Worm (Caenorhabditis elegans) whole organism, young adult: Measurements from ENCODE around the gene fbxa-51.

Experiments
- B0035.1 ChIP-seq: sonication (generic microtip); optimal IDR thresholded peaks from 2 replicates; lab custom pipeline; 2016; ENCODE audit warnings: missing genetic modification characterization, mild to moderate bottlenecking, missing compliant biosample characterization, missing genotype, missing genetic modification reagents
- B0261.1 ChIP-seq: sonication (generic microtip); optimal IDR thresholded peaks from 2 replicates; lab custom pipeline; 2016; ENCODE audit warnings: mild to moderate bottlenecking, missing genetic modification characterization, moderate library complexity, missing compliant biosample characterization
- F39B2.1 ChIP-seq: fragments of 200-800 bp; sonication (Bioruptor generic); IDR thresholded peaks from 2 replicates; pipeline ENCODE4 v1.3.6; 2022; ENCODE audit warnings: missing genetic modification reagents, missing genetic modification characterization, missing compliant biosample characterization
- F52B5.7 ChIP-seq: sonication (generic microtip); optimal IDR thresholded peaks from 2 replicates; lab custom pipeline; 2016; ENCODE audit warnings: mild to moderate bottlenecking, missing genetic modification characterization, missing compliant biosample characterization
- F57C9.4 ChIP-seq: sonication (generic microtip); optimal IDR thresholded peaks from 2 replicates; lab custom pipeline; 2017; ENCODE audit warnings: mild to moderate bottlenecking, missing genetic modification characterization, missing compliant biosample characterization
- Y79H2A.3 ChIP-seq: fragments of 200-800 bp; sonication (Bioruptor generic); conservative IDR thresholded peaks from 2 replicates; pipeline ENCODE4 v1.3.6; 2022; ENCODE audit warnings: missing genetic modification reagents, missing genetic modification characterization, missing compliant biosample characterization
- ZK185.1 ChIP-seq: sonication (generic microtip); optimal IDR thresholded peaks from 2 replicates; lab custom pipeline; 2016; ENCODE audit warnings: mild to moderate bottlenecking, missing genetic modification characterization, missing compliant biosample characterization; ENCODE audit not compliant: poor library complexity, severe bottlenecking
- attf-3 ChIP-seq: fragments of 200-800 bp; sonication (Bioruptor generic); conservative IDR thresholded peaks from 2 replicates; pipeline ENCODE4 v1.3.6; 2022; ENCODE audit warnings: missing genetic modification reagents, missing genetic modification characterization, missing compliant biosample characterization
- ccch-3 ChIP-seq: fragments of 200-800 bp; sonication (Bioruptor generic); optimal IDR thresholded peaks from 2 replicates; lab custom pipeline; 2018; ENCODE audit warnings: mild to moderate bottlenecking, missing genetic modification characterization, missing compliant biosample characterization
- dox-1 ChIP-seq: fragments of 200-800 bp; sonication (Bioruptor generic); IDR thresholded peaks from 2 replicates; pipeline ENCODE4 v1.3.6; 2022; ENCODE audit warnings: missing genetic modification reagents, missing genetic modification characterization, missing compliant biosample characterization
- dpff-1 ChIP-seq: sonication (generic microtip); optimal IDR thresholded peaks from 2 replicates; lab custom pipeline; 2017; ENCODE audit warnings: mild to moderate bottlenecking, missing genetic modification characterization, missing compliant biosample characterization
- dpl-1 ChIP-seq: fragments of 150-350 bp; optimal IDR thresholded peaks from 2 replicates; lab custom pipeline; 2014; ENCODE audit warnings: missing biosample characterization, missing genetic modification reagents, missing genetic modification characterization
- egrh-3 ChIP-seq: fragments of 200-800 bp; sonication (Bioruptor generic); IDR thresholded peaks from 2 replicates; pipeline ENCODE4 v1.3.6; 2022; ENCODE audit warnings: missing genetic modification reagents, missing genetic modification characterization, missing compliant biosample characterization
- gei-17 ChIP-seq: fragments of 200-800 bp; sonication (Bioruptor generic); optimal IDR thresholded peaks from 2 replicates; lab custom pipeline; 2018; ENCODE audit warnings: mild to moderate bottlenecking, missing genetic modification characterization, missing compliant biosample characterization
- hlh-12 ChIP-seq: sonication (generic microtip); optimal IDR thresholded peaks from 2 replicates; lab custom pipeline; 2016; ENCODE audit warnings: missing genetic modification characterization, missing compliant biosample characterization
- hmg-1.2 ChIP-seq: fragments of 200-800 bp; sonication (Bioruptor generic); IDR thresholded peaks from 2 replicates; pipeline ENCODE4 v1.3.6; 2022; ENCODE audit warnings: missing genetic modification reagents, missing genetic modification characterization, missing compliant biosample characterization
- lin-40 ChIP-seq: sonication (generic microtip); optimal IDR thresholded peaks from 2 replicates; lab custom pipeline; 2016; ENCODE audit warnings: missing genetic modification characterization, mild to moderate bottlenecking, missing compliant biosample characterization, missing genotype, missing genetic modification reagents
- lin-54 ChIP-seq: fragments of 200-800 bp; sonication (Bioruptor generic); optimal IDR thresholded peaks from 2 replicates; lab custom pipeline; 2018; ENCODE audit warnings: mild to moderate bottlenecking, missing genetic modification characterization, missing compliant biosample characterization
- madf-3 ChIP-seq: fragments of 200-800 bp; sonication (Bioruptor generic); IDR thresholded peaks from 2 replicates; pipeline ENCODE4 v1.3.6; 2022; ENCODE audit warnings: missing genetic modification reagents, missing genetic modification characterization, missing compliant biosample characterization
- nfya-1 ChIP-seq: sonication (generic microtip); optimal IDR thresholded peaks from 2 replicates; lab custom pipeline; 2017; ENCODE audit warnings: antibody characterized with exemption, missing compliant biosample characterization, missing genetic modification characterization, borderline replicate concordance; ENCODE audit not compliant: insufficient read depth
- nfyb-1 ChIP-seq: fragments of 200-800 bp; sonication (Bioruptor generic); IDR thresholded peaks from 2 replicates; pipeline ENCODE4 v1.3.6; 2022; ENCODE audit warnings: missing genetic modification reagents, missing genetic modification characterization, missing compliant biosample characterization
- nhr-27 ChIP-seq: fragments of 200-800 bp; sonication (Bioruptor generic); optimal IDR thresholded peaks from 2 replicates; lab custom pipeline; 2018; ENCODE audit warnings: mild to moderate bottlenecking, missing genetic modification characterization, moderate library complexity, missing compliant biosample characterization
- pbrm-1 ChIP-seq: fragments of 200-800 bp; sonication (Bioruptor generic); IDR thresholded peaks from 2 replicates; pipeline ENCODE4 v1.3.6; 2022; ENCODE audit warnings: missing genetic modification reagents, missing genetic modification characterization, missing compliant biosample characterization
- rpc-1 ChIP-seq, 2 experiments: fragments of 150-350 bp in 1 of 2; sonication (generic microtip) in 1 of 2; optimal IDR thresholded peaks; 2 replicates each; lab custom pipeline; 2014 to 2018; ENCODE audit warnings: missing biosample characterization in 1 of 2, missing genetic modification characterization in 1 of 2, missing genetic modification reagents in 1 of 2, missing genotype in 1 of 2
- snpc-1.1 ChIP-seq: sonication (generic microtip); optimal IDR thresholded peaks from 2 replicates; lab custom pipeline; 2017; ENCODE audit warnings: missing genetic modification characterization, mild to moderate bottlenecking, missing compliant biosample characterization, antibody characterized with exemption, moderate library complexity, missing genotype, missing genetic modification reagents; ENCODE audit not compliant: insufficient read depth
- snpc-4 ChIP-seq, 5 experiments: fragments of 150-350 bp in 1 of 5; sonication (generic microtip) in 4 of 5; optimal IDR thresholded peaks; 2 replicates each; lab custom pipeline; 2014 to 2018; ENCODE audit warnings: missing genetic modification characterization in 5 of 5, missing biosample characterization in 3 of 5, antibody characterized with exemption in 2 of 5, mild to moderate bottlenecking in 2 of 5, missing compliant biosample characterization in 2 of 5, missing genotype in 2 of 5, moderate library complexity in 2 of 5, missing genetic modification reagents in 1 of 5
- tbp1 ChIP-seq: fragments of 200-800 bp; sonication (Bioruptor generic); optimal IDR thresholded peaks from 2 replicates; lab custom pipeline; 2018; ENCODE audit warnings: mild to moderate bottlenecking, missing genetic modification characterization, missing compliant biosample characterization
- tlf-1 ChIP-seq: fragments of 200-800 bp; sonication (Bioruptor generic); optimal IDR thresholded peaks from 2 replicates; lab custom pipeline; 2018; ENCODE audit warnings: mild to moderate bottlenecking, missing genetic modification characterization, missing compliant biosample characterization
- zfh-2 ChIP-seq: fragments of 200-800 bp; sonication (Bioruptor generic); conservative IDR thresholded peaks from 2 replicates; pipeline ENCODE4 v1.3.6; 2022; ENCODE audit warnings: missing genetic modification reagents, missing genetic modification characterization, missing compliant biosample characterization
- zim-3 ChIP-seq: sonication (generic microtip); optimal IDR thresholded peaks from 2 replicates; lab custom pipeline; 2017; ENCODE audit warnings: mild to moderate bottlenecking, missing genetic modification characterization, moderate library complexity, missing compliant biosample characterization

The fbxa-51 gene

DNA sequence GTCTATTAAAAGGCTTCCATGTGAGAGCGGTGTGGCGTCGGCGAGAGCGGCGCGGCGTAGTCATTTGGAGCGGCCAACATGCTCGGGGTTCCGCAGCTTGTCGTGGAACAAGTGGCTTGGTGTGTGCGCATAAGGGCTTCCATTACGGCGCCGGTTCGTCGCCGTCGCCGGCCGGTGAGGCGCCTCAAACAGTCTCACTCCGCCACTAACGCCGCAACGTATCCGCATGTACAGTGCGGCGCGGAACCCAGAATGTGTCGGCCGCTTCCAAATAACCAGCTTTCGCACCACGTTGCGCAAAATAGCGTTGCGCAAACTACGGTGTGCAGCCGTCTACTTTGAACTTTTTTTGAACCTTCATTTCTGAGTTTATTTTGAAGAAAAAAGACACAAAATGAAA is 8.9 kb downstream of the fbxa-51 start:
- TF ChIP-seq attf-3 (GFP tag; lab: Robert Waterston, UW): no peak
- TF ChIP-seq zfh-2 (GFP tag; lab: Robert Waterston, UW): peak; percentile 84
- no peak for TF ChIP-seq lin-54 (GFP tag; lab: Kevin White, UChicago)
- TF ChIP-seq gei-17 (GFP tag; lab: Kevin White, UChicago): no peak
- no peak for TF ChIP-seq snpc-4 (GFP tag; optimal IDR thresholded peaks at IDR 0.05; lab: Kevin White, UChicago)
- TF ChIP-seq snpc-4 (tag; optimal IDR thresholded peaks at IDR 0.05; lab: Kevin White, UChicago): peak in 1 of 4 experiments; percentile 86
- TF ChIP-seq madf-3 (GFP tag; lab: Robert Waterston, UW): 0 out of 2 replicates have a peak, but pooled peaks have one; percentile 13
- TF ChIP-seq hmg-1.2 (GFP tag; lab: Robert Waterston, UW): 0 out of 2 replicates have a peak, but pooled peaks have one; percentile 24
- TF ChIP-seq ZK185.1: no peak
- peak; percentile 56; the same call in 1 of the 2 replicates for TF ChIP-seq egrh-3 (GFP tag; lab: Robert Waterston, UW)
- no peak for TF ChIP-seq tlf-1 (GFP tag; lab: Kevin White, UChicago)
- no peak for TF ChIP-seq F52B5.7 (tag; lab: Kevin White, UChicago)
- TF ChIP-seq snpc-1.1 (tag; lab: Kevin White, UChicago): peak; percentile 43
- no peak for TF ChIP-seq ccch-3
- TF ChIP-seq hlh-12 (tag; lab: Kevin White, UChicago): no peak
- TF ChIP-seq zim-3 (tag; lab: Kevin White, UChicago): no peak
- no peak for TF ChIP-seq B0035.1 (tag; lab: Kevin White, UChicago)
- TF ChIP-seq pbrm-1 (GFP tag; lab: Robert Waterston, UW): 0 out of 2 replicates have a peak, but pooled peaks have one; percentile 18

DNA sequence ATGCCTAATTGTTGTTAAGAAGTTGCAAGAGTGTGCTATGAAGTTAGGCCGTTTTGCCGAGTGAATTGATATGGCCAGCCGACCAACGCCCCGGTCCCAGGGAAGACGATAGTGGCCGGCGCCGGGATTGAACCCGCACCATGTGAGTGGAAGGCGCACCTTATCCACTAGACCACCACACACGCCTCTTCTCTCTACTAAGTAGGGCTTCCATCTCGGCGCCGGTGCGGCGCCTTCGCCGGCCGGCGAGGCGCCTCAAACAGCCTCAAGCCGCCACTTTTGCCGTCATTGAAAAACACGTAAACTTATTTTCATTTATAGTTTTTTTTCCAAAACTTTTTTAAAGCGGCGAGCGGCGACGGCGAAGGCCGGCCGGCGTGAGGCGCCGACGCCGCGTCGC is 16.8 kb downstream of the fbxa-51 start:
- no peak for TF ChIP-seq Y79H2A.3
- TF ChIP-seq nfya-1 (tag; lab: Kevin White, UChicago): no peak
- TF ChIP-seq rpc-1 (optimal IDR thresholded peaks at IDR 0.05; lab: Kevin White, UChicago): no peak
- TF ChIP-seq rpc-1 (tag; optimal IDR thresholded peaks at IDR 0.05; lab: Kevin White, UChicago): peak; percentile 38
- TF ChIP-seq zfh-2 (GFP tag; lab: Robert Waterston, UW): peak; percentile 83
- TF ChIP-seq tbp1: peak; percentile 53
- TF ChIP-seq B0261.1 (tag; lab: Kevin White, UChicago): peak; percentile 27
- peak; percentile 58 for TF ChIP-seq dox-1 (GFP tag; lab: Robert Waterston, UW)
- TF ChIP-seq egrh-3 (GFP tag; lab: Robert Waterston, UW): peak; percentile 52; the same call in 1 of the 2 replicates

DNA sequence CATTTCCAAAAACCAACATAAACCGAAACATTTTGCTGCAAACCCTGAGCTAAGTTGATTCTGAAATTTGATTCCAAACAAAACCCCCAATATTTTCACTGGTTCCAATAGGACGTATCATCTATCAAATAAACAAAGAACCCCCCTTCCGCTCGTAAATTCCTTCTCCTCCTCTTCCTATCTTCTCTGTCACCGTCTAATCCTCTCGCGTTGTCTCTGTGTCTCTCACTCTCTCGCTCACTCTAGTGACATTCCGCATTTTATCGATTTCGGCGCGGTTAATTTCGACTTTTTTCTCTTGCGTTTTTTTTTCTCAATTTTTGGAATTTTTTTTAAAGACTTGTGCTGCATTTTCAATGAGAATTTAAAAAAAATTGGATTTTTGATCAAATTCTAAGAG is 19.9 kb downstream of the fbxa-51 start:
- TF ChIP-seq dpff-1 (tag; lab: Kevin White, UChicago): no peak
- TF ChIP-seq hmg-1.2 (GFP tag; lab: Robert Waterston, UW): peak; percentile 80
- TF ChIP-seq nfyb-1 (GFP tag; lab: Robert Waterston, UW): 0 out of 2 replicates have a peak, but pooled peaks have one; percentile 7
- TF ChIP-seq dpl-1 (GFP tag; lab: Kevin White, UChicago): no peak
- TF ChIP-seq, all 124 proteins: peak for 2

DNA sequence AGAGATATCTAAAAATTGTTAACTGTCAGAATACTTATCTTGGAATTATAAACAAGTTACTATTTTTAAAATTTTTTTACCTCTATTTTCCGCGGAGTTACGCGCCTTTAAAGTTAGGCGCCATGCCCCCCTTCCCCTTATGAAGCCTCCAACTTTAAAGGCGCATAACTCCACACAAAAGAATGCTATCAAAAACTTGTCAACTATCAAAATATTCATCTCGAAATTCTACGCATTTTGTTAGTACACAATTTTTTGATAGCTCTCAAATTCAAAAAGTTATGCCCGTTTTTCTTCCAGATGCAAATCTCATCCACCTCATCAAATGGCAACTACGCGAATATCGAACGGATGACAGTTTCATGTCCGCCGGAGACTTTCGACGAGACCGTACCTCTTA is 20.9 kb downstream of the fbxa-51 start, which contains the start of gene tbc-10:
TSS of gene tbc-10 (plus strand) at position 301 of the 400 bp plus-strand sequence.
- no peak for TF ChIP-seq dpff-1 (tag; lab: Kevin White, UChicago)
- no peak for TF ChIP-seq lin-40
- TF ChIP-seq nhr-27 (tag; lab: Kevin White, UChicago): no peak
- no peak for TF ChIP-seq ZK185.1
- no peak for TF ChIP-seq F57C9.4 (tag; lab: Kevin White, UChicago)

DNA sequence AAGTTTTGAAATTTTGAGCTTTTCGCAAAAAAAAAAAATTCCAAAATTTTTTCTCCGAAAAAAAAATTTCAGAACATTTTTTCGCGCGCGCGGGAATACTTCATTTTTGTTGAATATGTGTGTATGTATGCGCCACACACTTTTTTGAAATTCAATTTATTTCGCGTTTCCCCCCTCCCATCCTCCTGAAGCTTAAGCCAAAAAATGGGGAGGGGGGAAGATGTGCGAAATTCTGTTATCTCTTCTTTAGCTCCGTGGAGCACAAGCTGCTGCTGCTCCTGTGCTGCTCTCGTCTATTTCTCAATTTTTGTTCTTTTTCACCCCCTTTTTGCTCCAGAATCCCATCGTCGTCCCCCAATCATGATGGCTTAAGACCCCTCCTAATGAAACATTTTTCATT is 27.5 kb downstream of the fbxa-51 start:
- TF ChIP-seq F39B2.1 (no peak), zfh-2 (GFP tag; lab: Robert Waterston, UW) (0 out of 2 replicates have a peak, but pooled peaks have one; percentile 30), madf-3 (GFP tag; lab: Robert Waterston, UW) (0 out of 2 replicates have a peak, but pooled peaks have one; percentile 28)
